Worm (Caenorhabditis elegans): ENCODE data around the gene F45F2.10.

Gene F45F2.10

DNA sequence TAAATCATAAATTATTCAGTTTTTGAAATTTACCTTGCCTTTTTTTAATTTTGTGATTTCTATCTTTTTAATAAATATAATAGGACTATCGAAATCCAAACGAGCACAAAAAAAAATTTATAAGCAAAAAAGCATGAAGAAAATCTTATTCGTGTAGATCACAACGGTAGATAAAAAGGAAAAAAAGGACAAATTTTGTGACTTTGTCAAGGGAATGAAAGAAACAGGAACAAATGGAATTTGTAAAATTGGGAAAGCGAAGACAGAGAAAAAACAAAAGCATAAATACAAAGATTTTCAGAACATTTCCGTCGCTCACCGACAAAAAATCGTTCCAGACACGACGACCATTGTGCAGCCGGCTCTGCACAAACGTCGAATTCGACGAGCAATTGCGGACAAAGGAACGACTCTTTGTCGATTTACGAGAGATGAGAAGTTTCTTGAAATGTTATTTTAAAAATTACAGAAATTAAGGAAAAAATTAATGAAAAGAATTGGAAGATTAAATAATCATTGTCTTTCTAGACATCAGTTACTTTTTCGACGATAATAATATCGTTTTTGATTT, at the start of gene F45F2.10:
F45F2.10 (minus strand) TSS at position 51 of the 571 bp plus-strand sequence.
- no peak for TF ChIP-seq T22C8.4 (GFP tag; IDR thresholded peaks at IDR 0.05)
- no peak for TF ChIP-seq med-1 (GFP tag; optimal IDR thresholded peaks at IDR 0.05; ENCODE audit: insufficient read depth)
- TF ChIP-seq ref-1 (GFP tag; conservative IDR thresholded peaks at IDR 0.05): no peak
- no peak for TF ChIP-seq tab-1 (GFP tag; IDR thresholded peaks at IDR 0.05)
- no peak for TF ChIP-seq ztf-23 (GFP tag; IDR thresholded peaks at IDR 0.05)
- TF ChIP-seq flt-1 (GFP tag; IDR thresholded peaks at IDR 0.05): no peak
- TF ChIP-seq ztf-29 (GFP tag; IDR thresholded peaks at IDR 0.05): no peak
- no peak for TF ChIP-seq klf-2 (GFP tag; conservative IDR thresholded peaks at IDR 0.05)
- TF ChIP-seq cog-1 (tag; optimal IDR thresholded peaks at IDR 0.05): no peak

DNA sequence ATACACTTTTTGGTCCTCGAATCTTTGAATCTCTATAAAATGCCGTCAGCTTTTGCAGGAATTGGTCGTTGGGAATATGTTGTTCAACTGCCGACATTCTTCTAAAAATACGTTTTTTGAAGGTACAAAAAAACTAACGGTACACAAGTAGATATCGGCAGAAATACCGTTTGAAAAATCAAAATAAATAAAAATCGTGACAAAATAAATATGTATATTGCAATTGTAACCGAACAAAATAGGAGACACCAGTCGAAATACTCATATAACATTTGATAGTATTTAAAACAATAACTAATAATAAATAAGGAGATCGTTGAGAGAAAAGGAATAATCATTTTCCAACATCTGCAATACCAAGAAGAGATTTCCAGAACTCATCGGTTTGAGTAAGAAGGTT, 46.4 kb upstream of the F45F2.10 start, which contains the start of gene F25G6.8:
F25G6.8 (minus strand) TSS at position 101 of the 400 bp plus-strand sequence.
- TF ChIP-seq ztf-29 (GFP tag; IDR thresholded peaks at IDR 0.05) (no peak), T22C8.4 (GFP tag; IDR thresholded peaks at IDR 0.05) (no peak), cog-1 (tag; optimal IDR thresholded peaks at IDR 0.05) (no peak), med-1 (GFP tag; optimal IDR thresholded peaks at IDR 0.05; ENCODE audit: insufficient read depth) (no peak), flt-1 (GFP tag; IDR thresholded peaks at IDR 0.05) (no peak), ztf-23 (GFP tag; IDR thresholded peaks at IDR 0.05) (no peak), ref-1 (GFP tag; conservative IDR thresholded peaks at IDR 0.05) (no peak), tab-1 (GFP tag; IDR thresholded peaks at IDR 0.05) (no peak), klf-2 (GFP tag; conservative IDR thresholded peaks at IDR 0.05) (no peak)

DNA sequence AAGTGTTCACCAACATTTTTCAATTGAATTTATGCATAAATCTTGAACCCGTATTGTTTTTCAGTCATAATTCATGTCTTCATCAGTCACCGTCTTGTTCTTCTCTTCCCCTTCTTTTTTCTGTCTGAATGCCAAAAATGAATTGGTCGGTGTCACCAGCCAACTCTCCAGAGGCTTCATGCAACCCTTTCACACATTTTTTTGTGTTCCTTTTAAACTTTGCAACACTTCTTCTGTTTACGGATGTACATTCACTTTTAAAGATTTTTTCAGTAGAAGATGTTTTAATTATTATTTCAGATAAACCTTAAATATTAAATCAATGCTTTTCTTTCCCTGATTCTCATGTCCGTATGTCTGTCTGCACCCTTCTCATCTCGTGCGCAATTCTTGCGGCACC, 42.2 kb upstream of the F45F2.10 start, which contains the start of gene acr-16:
acr-16 (plus strand) TSS at position 301 of the 400 bp plus-strand sequence.
- no peak for TF ChIP-seq tab-1 (GFP tag; IDR thresholded peaks at IDR 0.05)

DNA sequence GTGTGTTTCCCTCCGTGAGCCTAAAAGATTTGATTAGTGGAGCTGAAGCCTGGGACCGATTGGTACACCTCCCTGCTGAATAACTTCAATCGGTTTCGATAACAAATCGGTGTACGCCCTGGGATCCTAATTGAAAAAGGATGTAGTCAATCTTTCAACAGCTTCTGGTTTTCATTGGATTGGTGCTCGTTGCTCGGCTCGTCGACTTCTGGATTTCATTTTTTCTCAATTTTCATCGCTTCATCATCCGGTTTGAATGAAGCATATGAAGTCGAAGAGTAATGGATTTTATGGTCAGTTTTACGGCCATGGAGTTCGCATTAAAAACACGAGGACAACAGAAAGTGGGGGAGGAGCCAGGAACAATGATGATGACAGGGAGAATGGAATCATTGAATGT, 37.3 kb upstream of the F45F2.10 start:
- TF ChIP-seq T22C8.4 (GFP tag; IDR thresholded peaks at IDR 0.05) (no peak), flt-1 (GFP tag; IDR thresholded peaks at IDR 0.05) (no peak), ztf-29 (GFP tag; IDR thresholded peaks at IDR 0.05) (no peak), ztf-23 (GFP tag; IDR thresholded peaks at IDR 0.05) (no peak), tab-1 (GFP tag; IDR thresholded peaks at IDR 0.05) (no peak), cog-1 (tag; optimal IDR thresholded peaks at IDR 0.05) (no peak), med-1 (GFP tag; optimal IDR thresholded peaks at IDR 0.05; ENCODE audit: insufficient read depth) (no peak), klf-2 (GFP tag; conservative IDR thresholded peaks at IDR 0.05) (no peak), ref-1 (GFP tag; conservative IDR thresholded peaks at IDR 0.05) (no peak)

DNA sequence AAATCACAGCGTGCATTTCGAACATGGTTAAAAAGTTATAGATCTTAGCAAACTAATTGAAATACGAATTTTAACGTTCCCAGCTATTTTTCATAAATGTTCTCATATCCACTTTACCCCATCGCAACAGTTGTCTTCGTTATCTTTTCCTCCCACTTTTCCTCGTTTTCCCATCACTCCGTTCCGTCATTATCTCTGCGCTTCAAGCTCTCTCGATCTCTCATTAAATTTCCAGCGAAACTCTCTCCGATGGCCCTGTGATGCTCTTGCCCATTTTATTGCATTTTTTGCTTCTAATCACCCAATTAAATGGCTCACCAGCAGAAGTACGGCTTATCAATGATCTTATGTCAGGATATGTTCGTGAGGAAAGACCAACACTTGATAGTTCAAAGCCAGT, 33.8 kb upstream of the F45F2.10 start, which contains the start of gene acr-15:
acr-15 (plus strand) TSS at position 236 of the 400 bp plus-strand sequence.
- TF ChIP-seq cog-1 (tag; optimal IDR thresholded peaks at IDR 0.05) (no peak), tab-1 (GFP tag; IDR thresholded peaks at IDR 0.05) (no peak), T22C8.4 (GFP tag; IDR thresholded peaks at IDR 0.05) (no peak), ztf-29 (GFP tag; IDR thresholded peaks at IDR 0.05) (no peak), ztf-23 (GFP tag; IDR thresholded peaks at IDR 0.05) (0 out of 2 replicates have a peak, but pooled peaks have one; percentile 34), ref-1 (GFP tag; conservative IDR thresholded peaks at IDR 0.05) (no peak), flt-1 (GFP tag; IDR thresholded peaks at IDR 0.05) (no peak), klf-2 (GFP tag; conservative IDR thresholded peaks at IDR 0.05) (no peak)

DNA sequence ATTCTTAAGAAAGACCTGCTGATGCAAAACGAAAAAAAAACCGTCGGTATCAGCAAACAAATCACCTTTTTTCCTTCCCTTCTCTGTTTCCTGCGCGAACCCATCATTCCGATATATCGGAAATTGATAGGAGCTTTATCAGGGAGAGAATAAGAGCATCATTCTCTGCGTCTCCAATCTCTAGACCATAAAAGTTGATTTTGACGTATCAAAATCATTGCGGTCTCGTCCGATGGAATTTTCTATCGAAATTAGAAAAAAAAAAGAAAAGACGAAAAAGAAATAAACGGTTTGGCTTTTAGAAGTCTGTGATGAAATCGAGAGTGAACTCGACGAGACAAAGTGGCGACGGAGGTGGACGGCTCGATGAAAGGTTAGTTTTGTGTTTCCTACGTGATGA, 30.3 kb upstream of the F45F2.10 start, which contains the start of gene stdh-4:
stdh-4 (plus strand) TSS at position 301 of the 400 bp plus-strand sequence.
- TF ChIP-seq ref-1 (GFP tag; conservative IDR thresholded peaks at IDR 0.05): no peak
- TF ChIP-seq ztf-29 (GFP tag; IDR thresholded peaks at IDR 0.05): no peak
- no peak for TF ChIP-seq ztf-23 (GFP tag; IDR thresholded peaks at IDR 0.05)
- no peak for TF ChIP-seq klf-2 (GFP tag; conservative IDR thresholded peaks at IDR 0.05)
- TF ChIP-seq T22C8.4 (GFP tag; IDR thresholded peaks at IDR 0.05): no peak
- no peak for TF ChIP-seq cog-1 (tag; optimal IDR thresholded peaks at IDR 0.05)
- TF ChIP-seq flt-1 (GFP tag; IDR thresholded peaks at IDR 0.05): no peak
- TF ChIP-seq tab-1 (GFP tag; IDR thresholded peaks at IDR 0.05): no peak
- TF ChIP-seq med-1 (GFP tag; optimal IDR thresholded peaks at IDR 0.05; ENCODE audit: insufficient read depth): no peak

DNA sequence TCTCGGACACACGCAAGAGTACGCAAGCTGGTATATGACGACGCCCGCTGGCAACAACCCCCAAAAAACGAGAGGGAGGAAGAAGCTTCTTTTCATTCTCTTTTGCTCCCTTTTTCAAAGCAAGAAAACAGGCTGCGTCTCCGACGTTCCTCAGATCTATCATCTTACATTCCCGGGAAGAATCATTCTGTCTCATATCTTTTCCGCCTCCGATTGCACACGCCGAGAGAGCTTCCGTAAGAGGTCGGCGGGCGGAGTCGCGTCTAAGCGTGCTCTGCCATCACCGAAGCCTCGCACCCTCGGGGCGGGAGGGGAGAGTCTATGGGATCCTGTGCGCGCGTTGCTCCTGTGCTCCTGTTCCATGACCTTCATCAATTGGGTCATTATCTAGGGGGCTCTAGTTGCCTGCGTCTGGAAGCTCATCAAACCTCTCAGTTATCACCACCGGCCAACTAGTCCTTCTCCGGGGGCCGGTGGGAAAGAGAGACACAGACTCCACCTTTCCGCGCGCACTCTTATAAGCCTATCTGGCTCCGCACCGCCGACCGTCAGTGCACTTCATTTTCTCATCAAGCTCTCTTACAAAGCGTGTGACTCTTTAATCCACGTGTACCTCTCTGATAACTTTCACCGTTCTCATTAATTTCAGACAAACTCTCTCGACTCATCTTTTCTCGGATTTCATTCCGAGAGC, 27.0 kb upstream of the F45F2.10 start, which contains the start of the genes slc-17.8 and asns-1:
slc-17.8 (minus strand) TSS at position 51 of the 694 bp plus-strand sequence.
asns-1 (plus strand) TSS at position 644 of the 694 bp plus-strand sequence.
- TF ChIP-seq tab-1 (GFP tag; IDR thresholded peaks at IDR 0.05) (no peak), klf-2 (GFP tag; conservative IDR thresholded peaks at IDR 0.05) (no peak), flt-1 (GFP tag; IDR thresholded peaks at IDR 0.05) (no peak), T22C8.4 (GFP tag; IDR thresholded peaks at IDR 0.05) (no peak), ztf-23 (GFP tag; IDR thresholded peaks at IDR 0.05) (no peak), ztf-29 (GFP tag; IDR thresholded peaks at IDR 0.05) (no peak), cog-1 (tag; optimal IDR thresholded peaks at IDR 0.05) (no peak), ref-1 (GFP tag; conservative IDR thresholded peaks at IDR 0.05) (no peak), med-1 (GFP tag; optimal IDR thresholded peaks at IDR 0.05; ENCODE audit: insufficient read depth) (no peak)

DNA sequence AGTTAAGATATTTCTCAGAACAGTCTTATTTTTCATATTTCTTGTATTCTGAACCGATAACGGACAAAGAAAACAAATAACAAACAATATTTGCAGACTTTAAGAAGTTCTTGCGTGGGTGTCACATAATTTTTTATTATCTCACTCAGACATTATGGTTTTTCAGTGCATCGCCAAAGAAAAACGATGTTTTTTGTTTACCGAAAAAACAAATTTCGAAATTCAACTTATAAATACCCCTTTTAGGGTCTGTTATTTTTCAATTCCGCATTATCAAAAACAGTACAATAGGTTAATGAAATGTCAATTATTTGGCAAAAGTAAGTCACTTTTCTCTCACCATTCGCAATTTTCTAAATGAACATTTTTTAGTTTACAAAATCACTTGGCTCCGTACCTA, 18.4 kb upstream of the F45F2.10 start, which contains the start of gene otpl-4:
otpl-4 (plus strand) TSS at position 301 of the 400 bp plus-strand sequence.
- TF ChIP-seq klf-2 (GFP tag; conservative IDR thresholded peaks at IDR 0.05) (no peak), T22C8.4 (GFP tag; IDR thresholded peaks at IDR 0.05) (no peak), ztf-29 (GFP tag; IDR thresholded peaks at IDR 0.05) (no peak), med-1 (GFP tag; optimal IDR thresholded peaks at IDR 0.05; ENCODE audit: insufficient read depth) (no peak), tab-1 (GFP tag; IDR thresholded peaks at IDR 0.05) (no peak), ref-1 (GFP tag; conservative IDR thresholded peaks at IDR 0.05) (no peak), flt-1 (GFP tag; IDR thresholded peaks at IDR 0.05) (no peak), ztf-23 (GFP tag; IDR thresholded peaks at IDR 0.05) (no peak), cog-1 (tag; optimal IDR thresholded peaks at IDR 0.05) (no peak)

DNA sequence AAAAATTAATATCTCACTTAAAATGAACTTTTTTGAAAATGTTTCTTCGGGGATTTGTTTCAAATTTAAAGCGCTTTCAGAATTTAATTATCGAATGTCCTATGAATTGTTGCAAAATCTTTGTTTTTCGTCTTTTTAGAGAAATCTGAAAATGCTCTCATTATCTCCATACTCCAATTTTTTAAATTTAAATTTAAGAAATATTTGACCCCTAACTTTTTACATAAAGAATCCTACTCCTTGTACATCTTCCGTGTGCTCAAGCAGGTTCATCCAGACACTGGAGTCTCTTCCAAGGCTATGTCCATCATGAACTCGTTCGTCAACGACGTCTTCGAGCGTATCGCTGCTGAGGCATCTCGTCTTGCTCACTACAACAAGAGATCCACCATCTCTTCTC, 17.5 kb upstream of the F45F2.10 start, which contains the start of gene his-39:
his-39 (plus strand) TSS at position 301 of the 400 bp plus-strand sequence.
- TF ChIP-seq klf-2 (GFP tag; conservative IDR thresholded peaks at IDR 0.05) (no peak), ztf-29 (GFP tag; IDR thresholded peaks at IDR 0.05) (no peak), med-1 (GFP tag; optimal IDR thresholded peaks at IDR 0.05; ENCODE audit: insufficient read depth) (no peak), tab-1 (GFP tag; IDR thresholded peaks at IDR 0.05) (no peak), T22C8.4 (GFP tag; IDR thresholded peaks at IDR 0.05) (no peak), flt-1 (GFP tag; IDR thresholded peaks at IDR 0.05) (no peak), ztf-23 (GFP tag; IDR thresholded peaks at IDR 0.05) (no peak), ref-1 (GFP tag; conservative IDR thresholded peaks at IDR 0.05) (no peak), cog-1 (tag; optimal IDR thresholded peaks at IDR 0.05) (no peak)

Data from whole organism, midembryonic.